Fruit fly (Drosophila melanogaster): ENCODE measurements around the gene br.

br gene

DNA sequence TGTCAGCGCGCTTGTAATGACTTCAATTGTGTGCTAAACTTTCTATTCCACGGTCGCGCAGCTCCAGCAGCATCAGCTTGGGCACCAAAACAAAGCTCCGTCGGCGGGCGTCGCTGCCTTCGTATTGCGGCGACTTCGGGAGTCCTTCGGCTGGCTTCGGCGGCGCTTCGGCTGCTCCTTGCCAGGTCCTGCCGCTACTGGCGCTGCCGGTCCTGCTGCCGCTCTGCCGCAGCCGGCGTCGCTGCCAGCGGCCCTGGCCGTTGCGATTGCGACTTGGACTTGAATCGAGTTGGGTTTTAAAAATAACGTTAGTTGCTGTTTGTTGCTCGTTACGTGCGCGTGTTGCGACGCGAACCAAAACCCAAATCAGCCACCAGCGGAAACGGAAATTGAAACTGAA lies 33.6 kb downstream of the br start:
- TF ChIP-seq GATAd (GFP tag; optimal IDR thresholded peaks at IDR 0.05) (no peak), br (GFP tag; optimal IDR thresholded peaks at IDR 0.05) (no peak)

DNA sequence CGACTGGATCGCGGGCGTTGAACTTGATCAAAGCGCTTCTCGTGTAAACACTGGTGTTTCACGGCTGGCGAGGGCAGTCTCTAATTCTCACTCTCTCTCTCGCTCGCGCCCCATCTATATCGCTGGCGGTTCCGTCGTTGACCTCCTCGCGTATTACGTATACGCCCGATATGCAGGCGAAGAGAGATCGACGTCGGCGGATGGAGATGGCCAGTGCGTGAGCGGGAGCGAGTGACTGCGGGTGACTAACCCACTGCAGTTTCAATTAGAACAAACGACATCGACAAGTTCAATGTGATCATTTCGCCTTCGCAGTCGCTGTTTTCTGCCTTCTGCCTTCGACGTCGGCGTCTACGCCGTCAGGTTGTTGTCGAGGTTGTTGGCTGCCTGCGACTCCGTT lies 35.1 kb downstream of the br start:
- TF ChIP-seq lola (GFP tag; optimal IDR thresholded peaks at IDR 0.05): no peak
- TF ChIP-seq Dif (GFP tag; optimal IDR thresholded peaks at IDR 0.05; ENCODE audit: partially characterized antibody): peak; percentile 45
- no peak for TF ChIP-seq Hr78 (GFP tag; optimal IDR thresholded peaks at IDR 0.05)
- TF ChIP-seq psq (GFP tag; optimal IDR thresholded peaks at IDR 0.05): peak; percentile 14
- peak in 1 of 2 experiments; percentile 27 for TF ChIP-seq dl (GFP tag; optimal IDR thresholded peaks at IDR 0.05; ENCODE audit: insufficient read depth in 1 of 2, partially characterized antibody in 2 of 2)
- TF ChIP-seq h (GFP tag; optimal IDR thresholded peaks at IDR 0.05): peak; percentile 35
- TF ChIP-seq tai (GFP tag; optimal IDR thresholded peaks at IDR 0.05): peak; percentile 62
- no peak for TF ChIP-seq Rel (GFP tag; optimal IDR thresholded peaks at IDR 0.05)
- TF ChIP-seq Rel (tag; optimal IDR thresholded peaks at IDR 0.05): peak; percentile 77
- peak; percentile 24 for TF ChIP-seq Jra (GFP tag; optimal IDR thresholded peaks at IDR 0.05)
- no peak for TF ChIP-seq GATAd (GFP tag; optimal IDR thresholded peaks at IDR 0.05)
- TF ChIP-seq Hr83 (GFP tag; optimal IDR thresholded peaks at IDR 0.05; ENCODE audit: poor library complexity, severe bottlenecking): peak; percentile 17

DNA sequence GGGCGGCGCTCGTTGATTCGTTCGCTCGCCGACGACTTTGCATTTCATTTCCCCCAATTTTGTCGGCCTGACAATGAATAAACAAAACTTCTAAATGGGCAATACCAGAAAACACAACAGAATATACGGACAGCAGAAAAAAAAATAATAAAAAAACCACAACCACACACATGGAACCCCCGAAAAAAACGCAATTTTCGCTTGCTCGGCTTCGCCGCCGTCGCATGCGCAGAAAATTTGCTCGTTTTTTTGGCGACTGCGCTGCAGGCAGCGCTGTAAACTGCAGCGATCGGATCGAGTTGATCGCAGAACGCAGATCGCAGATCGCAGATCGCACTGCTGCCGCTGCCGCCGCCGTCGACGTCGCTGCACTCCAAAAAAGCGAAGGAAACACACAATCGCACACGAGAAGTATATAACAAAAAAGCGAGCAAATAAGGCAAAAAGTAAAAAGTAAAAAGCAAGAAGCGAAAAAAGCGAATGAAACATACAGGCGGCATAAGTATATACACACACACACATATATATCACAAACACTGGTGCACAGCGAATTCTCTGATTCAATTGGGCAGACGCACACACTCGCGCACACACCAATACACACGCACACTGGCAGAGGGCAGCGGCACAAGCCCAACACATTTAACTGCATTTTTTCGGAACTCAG lies 36.9 kb downstream of the br start:
- no peak for TF ChIP-seq br (GFP tag; optimal IDR thresholded peaks at IDR 0.05)
- TF ChIP-seq Mio (GFP tag; optimal IDR thresholded peaks at IDR 0.05): peak; percentile 23
- no peak for TF ChIP-seq HLH106 (tag; optimal IDR thresholded peaks at IDR 0.05)
- TF ChIP-seq ey (GFP tag; optimal IDR thresholded peaks at IDR 0.05): no peak
- peak; percentile 30 for TF ChIP-seq tai (GFP tag; optimal IDR thresholded peaks at IDR 0.05)
- peak; percentile 23 for TF ChIP-seq h (GFP tag; optimal IDR thresholded peaks at IDR 0.05)
- TF ChIP-seq CG9705 (GFP tag; optimal IDR thresholded peaks at IDR 0.05): no peak
- TF ChIP-seq fru (GFP tag; optimal IDR thresholded peaks at IDR 0.05): peak; percentile 27
- peak; percentile 10 for TF ChIP-seq rgr (GFP tag; optimal IDR thresholded peaks at IDR 0.05)
- peak; percentile 39 for TF ChIP-seq Jra (GFP tag; optimal IDR thresholded peaks at IDR 0.05)
- peak; percentile 18 for TF ChIP-seq CG32264 (GFP tag; optimal IDR thresholded peaks at IDR 0.05)
- no peak for TF ChIP-seq dmrt93B (GFP tag; optimal IDR thresholded peaks at IDR 0.05)
- no peak for TF ChIP-seq Myc (optimal IDR thresholded peaks at IDR 0.05)
- TF ChIP-seq sage (GFP tag; optimal IDR thresholded peaks at IDR 0.05): no peak
- no peak for TF ChIP-seq usp (GFP tag; optimal IDR thresholded peaks at IDR 0.05)
- TF ChIP-seq Rel (GFP tag; optimal IDR thresholded peaks at IDR 0.05): peak; percentile 60
- peak; percentile 99 for TF ChIP-seq Rel (tag; optimal IDR thresholded peaks at IDR 0.05)
- TF ChIP-seq Hnf4 (GFP tag; optimal IDR thresholded peaks at IDR 0.05): peak; percentile 8
- peak; percentile 18 for TF ChIP-seq brk (GFP tag; optimal IDR thresholded peaks at IDR 0.05)
- TF ChIP-seq Abd-B (GFP tag; optimal IDR thresholded peaks at IDR 0.05): no peak
- TF ChIP-seq GATAd (GFP tag; optimal IDR thresholded peaks at IDR 0.05): no peak
- TF ChIP-seq N (GFP tag; optimal IDR thresholded peaks at IDR 0.05): peak; percentile 75
- TF ChIP-seq sv (GFP tag; optimal IDR thresholded peaks at IDR 0.05): no peak
- no peak for TF ChIP-seq Hr78 (GFP tag; optimal IDR thresholded peaks at IDR 0.05)
- no peak for TF ChIP-seq jim (GFP tag; optimal IDR thresholded peaks at IDR 0.05)
- TF ChIP-seq dl (GFP tag; optimal IDR thresholded peaks at IDR 0.05; ENCODE audit: insufficient read depth in 1 of 2, partially characterized antibody in 2 of 2): no peak
- TF ChIP-seq OdsH (GFP tag; optimal IDR thresholded peaks at IDR 0.05): no peak
- no peak for TF ChIP-seq woc (GFP tag; optimal IDR thresholded peaks at IDR 0.05)
- TF ChIP-seq CrebA (GFP tag; optimal IDR thresholded peaks at IDR 0.05; ENCODE audit: borderline replicate concordance): peak; percentile 82
- TF ChIP-seq Sp1 (GFP tag; optimal IDR thresholded peaks at IDR 0.05): peak; percentile 79
- peak; percentile 4 for TF ChIP-seq Hr83 (GFP tag; optimal IDR thresholded peaks at IDR 0.05; ENCODE audit: poor library complexity, severe bottlenecking)
- no peak for TF ChIP-seq lola (GFP tag; optimal IDR thresholded peaks at IDR 0.05)
- no peak for TF ChIP-seq Vsx2 (GFP tag; optimal IDR thresholded peaks at IDR 0.05; ENCODE audit: partially characterized antibody)
- no peak for TF ChIP-seq pan (optimal IDR thresholded peaks at IDR 0.05)
- peak; percentile 40 for TF ChIP-seq psq (GFP tag; optimal IDR thresholded peaks at IDR 0.05)
- TF ChIP-seq Dfd (GFP tag; optimal IDR thresholded peaks at IDR 0.05): no peak
- TF ChIP-seq foxo (GFP tag; optimal IDR thresholded peaks at IDR 0.05): no peak
- no peak for TF ChIP-seq Dif (GFP tag; optimal IDR thresholded peaks at IDR 0.05; ENCODE audit: partially characterized antibody)
- no peak for TF ChIP-seq dsf (GFP tag; optimal IDR thresholded peaks at IDR 0.05; ENCODE audit: borderline replicate concordance)
